Fruit fly (Drosophila melanogaster): ENCODE data around the gene CYLD.
A peak's percentile ranks its signal among the peaks of the same experiment; 100 is the strongest.

The CYLD gene

DNA sequence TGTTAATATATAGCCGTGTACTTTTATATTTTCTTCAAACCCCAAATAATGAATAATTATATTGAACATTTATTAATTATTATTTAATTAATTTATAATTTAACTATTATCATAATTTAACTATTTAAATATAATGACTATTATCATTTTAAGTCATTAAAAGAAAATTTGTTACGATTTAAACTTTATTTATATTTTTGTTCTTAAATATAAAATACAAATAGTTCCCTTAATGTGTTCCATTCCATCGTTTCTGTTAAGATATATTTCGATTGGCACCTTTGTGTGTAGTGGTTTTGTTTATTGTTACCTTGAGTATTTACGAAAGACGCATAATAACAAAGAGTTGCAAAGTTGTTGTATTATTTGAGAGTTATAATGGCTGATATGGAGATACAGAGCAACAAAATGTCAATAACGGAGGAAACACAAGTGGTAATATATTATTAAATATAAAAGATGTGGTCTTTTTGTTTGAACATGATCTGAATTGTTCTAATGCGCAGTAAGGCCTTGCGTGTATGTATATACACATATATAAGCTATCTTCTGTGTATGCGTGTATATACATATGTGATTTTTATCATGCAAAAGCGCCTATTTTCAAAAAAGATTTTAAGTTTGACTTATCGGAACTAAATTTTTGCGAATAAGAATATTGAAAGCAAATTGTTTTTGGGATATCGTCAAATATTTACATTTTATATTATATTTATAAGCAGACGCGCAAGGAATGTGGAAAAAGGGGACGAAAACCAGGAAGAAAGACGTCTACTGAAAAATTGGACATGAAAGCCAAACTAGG lies 35.6 kb downstream of the CYLD start, which contains the start of gene REPTOR-BP (continued):
- TF ChIP-seq CG1603 (tag; optimal IDR thresholded peaks at IDR 0.05): peak; percentile 99
- TF ChIP-seq YL-1 (GFP tag; optimal IDR thresholded peaks at IDR 0.05): peak; percentile 76
- no peak for TF ChIP-seq dimm (GFP tag; IDR thresholded peaks at IDR 0.05)
- TF ChIP-seq pfk (GFP tag; optimal IDR thresholded peaks at IDR 0.05): peak; percentile 89
- no peak for TF ChIP-seq Med (GFP tag)
- no peak for TF ChIP-seq sisA (GFP tag; IDR thresholded peaks at IDR 0.05)
- no peak for TF ChIP-seq Hmx (GFP tag; optimal IDR thresholded peaks at IDR 0.05)
- no peak for TF ChIP-seq CG1602 (GFP tag; optimal IDR thresholded peaks at IDR 0.05)
- peak in 1 of 2 experiments; percentile 18 for TF ChIP-seq Pdp1 (GFP tag; optimal IDR thresholded peaks at IDR 0.05)
- no peak for TF ChIP-seq ap (GFP tag; IDR thresholded peaks at IDR 0.05)
- no peak for TF ChIP-seq wor (GFP tag; IDR thresholded peaks at IDR 0.05)
- no peak for TF ChIP-seq Rfx (GFP tag; IDR thresholded peaks at IDR 0.05)
- TF ChIP-seq sens (GFP tag): peak; percentile 59
- no peak for TF ChIP-seq CG3995 (GFP tag; optimal IDR thresholded peaks at IDR 0.05)
- TF ChIP-seq CG15514 (GFP tag; optimal IDR thresholded peaks at IDR 0.05): no peak
- no peak for TF ChIP-seq en (GFP tag; optimal IDR thresholded peaks at IDR 0.05)
- peak; percentile 28; the same call in 1 of the 2 replicates for TF ChIP-seq CG1024 (GFP tag; IDR thresholded peaks at IDR 0.05)
- peak; percentile 76 for TF ChIP-seq corto (GFP tag; optimal IDR thresholded peaks at IDR 0.05)
- peak; percentile 22; the same call in 1 of the 3 replicates for TF ChIP-seq CG17361 (GFP tag; IDR thresholded peaks at IDR 0.05)
- TF ChIP-seq B-H1 (GFP tag; IDR thresholded peaks at IDR 0.05): no peak
- no peak for TF ChIP-seq CG6272 (GFP tag; IDR thresholded peaks at IDR 0.05)
- TF ChIP-seq CG13287 (GFP tag; IDR thresholded peaks at IDR 0.05; ENCODE audit: partially characterized antibody): no peak
- peak; percentile 22 for TF ChIP-seq pzg (GFP tag; optimal IDR thresholded peaks at IDR 0.05)
- TF ChIP-seq Lhr (GFP tag; optimal IDR thresholded peaks at IDR 0.05): no peak
- peak; percentile 47 for TF ChIP-seq wek (GFP tag; optimal IDR thresholded peaks at IDR 0.05)
- no peak for TF ChIP-seq zen2 (GFP tag; IDR thresholded peaks at IDR 0.05; ENCODE audit: partially characterized antibody)
- peak; percentile 83 for TF ChIP-seq MESR4 (GFP tag; optimal IDR thresholded peaks at IDR 0.05)
- TF ChIP-seq Elba2 (GFP tag; optimal IDR thresholded peaks at IDR 0.05): peak; percentile 48
- TF ChIP-seq lbe (GFP tag; optimal IDR thresholded peaks at IDR 0.05): peak; percentile 71
- no peak for TF ChIP-seq CG3163 (GFP tag; optimal IDR thresholded peaks at IDR 0.05)
- TF ChIP-seq Dp (GFP tag; optimal IDR thresholded peaks at IDR 0.05): peak; percentile 41
- TF ChIP-seq dmrt11E (tag; optimal IDR thresholded peaks at IDR 0.05): no peak
- peak; percentile 14 for TF ChIP-seq CG17568 (GFP tag; optimal IDR thresholded peaks at IDR 0.05)
- no peak for TF ChIP-seq zfh2 (GFP tag; optimal IDR thresholded peaks at IDR 0.05)
- TF ChIP-seq CG4617 (GFP tag; optimal IDR thresholded peaks at IDR 0.05; ENCODE audit: borderline replicate concordance): peak; percentile 5

dm6 chr2L:10263343-10263744 lies 36.3 kb downstream of the CYLD start, which contains the start of gene Rsf1:
Gene Rsf1 (minus strand): TSS chr2L:10263554.
- TF ChIP-seq CG4730 (GFP tag; IDR thresholded peaks at IDR 0.05) (no peak), HmgD (GFP tag; optimal IDR thresholded peaks at IDR 0.05) (no peak), Aef1 (GFP tag; IDR thresholded peaks at IDR 0.05) (no peak), CG15696 (tag; optimal IDR thresholded peaks at IDR 0.05) (no peak), CG17802 (tag; optimal IDR thresholded peaks at IDR 0.05) (peak; percentile 89), CG30020 (tag; optimal IDR thresholded peaks at IDR 0.05) (peak; percentile 98), CG34422 (GFP tag; IDR thresholded peaks at IDR 0.05) (no peak), CG17568 (GFP tag; optimal IDR thresholded peaks at IDR 0.05) (no peak), CG7839 (tag; optimal IDR thresholded peaks at IDR 0.05) (no peak), eyg (GFP tag; optimal IDR thresholded peaks at IDR 0.05) (no peak), CG2678 (tag; optimal IDR thresholded peaks at IDR 0.05) (no peak), pan (optimal IDR thresholded peaks at IDR 0.05) (no peak), pan (GFP tag; optimal IDR thresholded peaks at IDR 0.05 in 1 of 2, IDR thresholded peaks at IDR 0.05 in 1 of 2) (no peak), psq (GFP tag; optimal IDR thresholded peaks at IDR 0.05) (no peak), CG11247 (GFP tag; IDR thresholded peaks at IDR 0.05) (no peak), CG17328 (GFP tag; IDR thresholded peaks at IDR 0.05) (no peak), CG11093 (GFP tag; IDR thresholded peaks at IDR 0.05) (no peak), YL-1 (GFP tag; optimal IDR thresholded peaks at IDR 0.05) (peak; percentile 78)
